Fruit fly (Drosophila melanogaster): ENCODE results near the gene IFT57.

The IFT57 gene

DNA sequence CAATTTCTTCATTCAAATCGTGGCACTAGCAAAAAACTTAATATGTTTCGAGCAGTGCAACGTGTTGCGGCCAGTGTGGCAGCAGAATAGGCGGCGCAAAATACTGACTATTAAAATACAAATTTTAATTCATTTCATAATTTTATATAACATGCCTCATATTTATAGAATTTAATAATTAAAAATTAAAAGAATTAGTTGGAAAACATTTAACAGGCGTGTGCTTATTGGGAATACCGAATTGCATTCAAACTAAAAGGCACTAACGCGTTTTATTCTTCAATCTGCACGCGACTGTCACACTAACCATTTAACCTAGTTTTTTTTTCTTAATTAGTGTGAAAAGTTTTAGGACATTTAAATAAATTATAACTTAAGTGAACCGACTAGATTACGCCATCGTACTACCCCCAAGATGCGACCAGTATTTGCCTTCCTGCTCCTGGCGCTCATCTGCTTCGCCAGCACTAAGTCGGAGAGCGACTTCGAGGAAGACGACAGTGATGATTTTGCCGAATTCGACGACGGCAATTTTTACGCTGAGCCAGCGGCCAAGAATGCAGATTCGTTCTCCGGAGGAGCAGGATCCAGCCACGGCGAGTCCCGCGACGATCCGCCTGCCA, 15.9 kb upstream of the IFT57 start, which contains the start of the genes LeuRS and CG17593 (continued):
- TF ChIP-seq crp (GFP tag; optimal IDR thresholded peaks at IDR 0.05) (peak in 1 of 2 experiments; percentile 18), sr (GFP tag; IDR thresholded peaks at IDR 0.05) (no peak), ase (GFP tag; IDR thresholded peaks at IDR 0.05) (no peak), CG5180 (GFP tag; optimal IDR thresholded peaks at IDR 0.05) (no peak), HLHmδ (GFP tag; optimal IDR thresholded peaks at IDR 0.05) (no peak), CG8944 (GFP tag; optimal IDR thresholded peaks at IDR 0.05) (no peak), gfzf (GFP tag; optimal IDR thresholded peaks at IDR 0.05) (peak; percentile 70), Awh (GFP tag; IDR thresholded peaks at IDR 0.05) (no peak), CG14710 (tag; optimal IDR thresholded peaks at IDR 0.05) (peak; percentile 66), Eip74EF (GFP tag; optimal IDR thresholded peaks at IDR 0.05) (no peak), Mad (GFP tag; optimal IDR thresholded peaks at IDR 0.05) (no peak), CG11456 (GFP tag; IDR thresholded peaks at IDR 0.05) (no peak), CG17186 (GFP tag; optimal IDR thresholded peaks at IDR 0.05) (peak; percentile 16), CG4707 (GFP tag; optimal IDR thresholded peaks at IDR 0.05) (no peak), tio (GFP tag; optimal IDR thresholded peaks at IDR 0.05) (no peak), otp (GFP tag; IDR thresholded peaks at IDR 0.05) (no peak), Elba2 (GFP tag; optimal IDR thresholded peaks at IDR 0.05) (peak; percentile 5), CG11560 (tag; IDR thresholded peaks at IDR 0.05) (no peak), Atf6 (GFP tag; IDR thresholded peaks at IDR 0.05) (no peak), Stat92E (GFP tag; optimal IDR thresholded peaks at IDR 0.05) (no peak), Dref (GFP tag; IDR thresholded peaks at IDR 0.05) (no peak), CG4730 (GFP tag; IDR thresholded peaks at IDR 0.05) (no peak), zf30C (GFP tag; optimal IDR thresholded peaks at IDR 0.05) (peak; percentile 54), NC2α (GFP tag; optimal IDR thresholded peaks at IDR 0.05) (no peak), CG3726 (GFP tag; IDR thresholded peaks at IDR 0.05) (no peak), tap (tag; optimal IDR thresholded peaks at IDR 0.05) (no peak), phol (tag; optimal IDR thresholded peaks at IDR 0.05) (peak; percentile 37), eve (GFP tag; optimal IDR thresholded peaks at IDR 0.05) (no peak), CG15479 (GFP tag; optimal IDR thresholded peaks at IDR 0.05) (no peak), jigr1 (GFP tag; IDR thresholded peaks at IDR 0.05) (no peak), CG3281 (GFP tag; optimal IDR thresholded peaks at IDR 0.05) (no peak), fu2 (GFP tag; optimal IDR thresholded peaks at IDR 0.05) (no peak), pzg (GFP tag; optimal IDR thresholded peaks at IDR 0.05) (peak; percentile 40), bigmax (GFP tag; optimal IDR thresholded peaks at IDR 0.05) (peak; percentile 80), cas (GFP tag; IDR thresholded peaks at IDR 0.05) (no peak), CG17829 (tag; optimal IDR thresholded peaks at IDR 0.05) (peak; percentile 51), CG7271 (tag; optimal IDR thresholded peaks at IDR 0.05) (no peak), sima (GFP tag; optimal IDR thresholded peaks at IDR 0.05) (no peak), lmd (GFP tag; IDR thresholded peaks at IDR 0.05) (no peak), Hmr (GFP tag; optimal IDR thresholded peaks at IDR 0.05) (no peak), Blimp-1 (GFP tag; optimal IDR thresholded peaks at IDR 0.05) (no peak), Hr39 (optimal IDR thresholded peaks at IDR 0.05) (no peak), CG10267 (tag; optimal IDR thresholded peaks at IDR 0.05) (peak; percentile 60), Ets65A (GFP tag) (peak; percentile 70), fd64A (GFP tag; optimal IDR thresholded peaks at IDR 0.05) (no peak), CG8924 (tag; optimal IDR thresholded peaks at IDR 0.05) (peak; percentile 11), CTCF (GFP tag; optimal IDR thresholded peaks at IDR 0.05) (peak; percentile 13), sisA (GFP tag; IDR thresholded peaks at IDR 0.05) (no peak), Vsx1 (GFP tag; optimal IDR thresholded peaks at IDR 0.05) (no peak), fru (optimal IDR thresholded peaks at IDR 0.05) (no peak), CG12104 (GFP tag; optimal IDR thresholded peaks at IDR 0.05) (no peak), CG1792 (GFP tag; optimal IDR thresholded peaks at IDR 0.05) (no peak)
